Worm (Caenorhabditis elegans) whole organism, late embryonic: ENCODE results near the gene unc-62.

ENCODE experiments used
- ama-1 ChIP-seq: fragments of 150-350 bp; optimal IDR thresholded peaks from 2 replicates; lab custom pipeline; 2014
- ceh-18 ChIP-seq: sonication (generic microtip); optimal IDR thresholded peaks from 2 replicates; lab custom pipeline; 2016; ENCODE audit warnings: missing genetic modification characterization, missing compliant biosample characterization
- elt-2 ChIP-seq: sonication (generic microtip); optimal IDR thresholded peaks from 2 replicates; lab custom pipeline; 2016; ENCODE audit warnings: missing genetic modification reagents, missing genetic modification characterization, missing compliant biosample characterization
- hlh-30 ChIP-seq: sonication (generic microtip); optimal IDR thresholded peaks from 2 replicates; lab custom pipeline; 2017; ENCODE audit warnings: antibody characterized with exemption, missing genetic modification characterization, missing compliant biosample characterization; ENCODE audit not compliant: insufficient read depth
- nhr-232 ChIP-seq: sonication (generic microtip); optimal IDR thresholded peaks from 2 replicates; lab custom pipeline; 2016; ENCODE audit warnings: missing genetic modification characterization, missing compliant biosample characterization

DNA sequence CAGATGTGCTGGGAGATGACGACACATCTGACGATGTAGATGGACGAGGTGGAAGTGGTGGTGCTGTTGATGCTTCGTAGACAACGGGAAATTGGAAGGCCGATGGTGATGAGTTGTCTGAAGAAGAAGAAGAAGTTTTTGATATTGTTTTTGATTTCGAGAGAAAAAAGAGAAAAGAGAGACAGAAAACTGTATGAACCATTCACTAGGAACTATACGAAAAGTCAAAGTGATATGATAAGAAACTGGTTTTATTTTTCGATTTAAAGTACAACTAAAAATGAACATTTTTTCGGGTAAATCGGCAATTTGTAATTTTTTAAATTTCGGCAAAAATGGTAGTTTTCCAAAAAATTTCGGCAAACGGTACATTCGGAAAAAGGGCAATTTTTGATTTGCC lies 21.4 kb downstream of the unc-62 start:
- TF ChIP-seq ceh-18 (tag; lab: Kevin White, UChicago) (no peak), nhr-232 (no peak), elt-2 (tag; lab: Kevin White, UChicago) (no peak), ama-1 (lab: Kevin White, UChicago) (no peak), hlh-30 (tag; lab: Kevin White, UChicago) (no peak)
